Fruit fly (Drosophila melanogaster): ENCODE data around the gene CG13088.

The CG13088 gene

DNA sequence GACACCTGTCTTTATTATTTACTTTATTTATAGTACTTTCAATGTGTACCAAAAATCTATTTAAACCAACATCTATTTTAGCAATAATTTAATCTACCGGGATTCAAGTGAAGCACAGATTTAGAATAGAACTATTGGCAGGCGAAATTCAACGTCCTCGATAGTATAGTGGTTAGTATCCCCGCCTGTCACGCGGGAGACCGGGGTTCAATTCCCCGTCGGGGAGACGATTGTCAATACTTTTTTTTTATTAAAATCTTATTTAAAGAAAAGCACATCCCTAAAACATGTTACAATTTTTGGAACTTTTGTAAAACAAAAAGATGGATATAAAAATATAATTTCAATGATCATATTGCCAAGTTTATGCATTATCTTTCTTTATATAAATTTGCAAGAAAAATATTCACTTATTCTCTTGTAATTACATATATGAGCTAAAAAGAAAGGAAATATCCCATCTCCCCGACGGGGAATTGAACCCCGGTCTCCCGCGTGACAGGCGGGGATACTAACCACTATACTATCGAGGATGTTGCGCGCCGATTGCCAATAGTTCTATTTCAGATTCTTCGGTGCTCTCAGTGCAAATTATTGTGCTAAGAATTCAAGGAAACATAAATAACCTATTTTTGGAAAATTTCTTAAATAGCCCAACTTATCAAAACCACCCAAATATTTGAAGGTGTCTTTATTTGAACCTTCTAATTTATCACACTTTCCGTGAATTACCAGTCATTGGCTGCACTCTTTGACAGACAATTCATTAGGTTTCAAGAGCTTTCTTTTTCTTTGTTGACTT, 7.0 kb upstream of the CG13088 start, which contains the start of gene CG43796:
TSS of gene CG43796 (plus strand) at position 752 of the 802 bp plus-strand sequence.
- TF ChIP-seq foxo (GFP tag; optimal IDR thresholded peaks at IDR 0.05): no peak
- no peak for TF ChIP-seq Rel (GFP tag; optimal IDR thresholded peaks at IDR 0.05)
- TF ChIP-seq Rel (tag; optimal IDR thresholded peaks at IDR 0.05): peak; percentile 50

DNA sequence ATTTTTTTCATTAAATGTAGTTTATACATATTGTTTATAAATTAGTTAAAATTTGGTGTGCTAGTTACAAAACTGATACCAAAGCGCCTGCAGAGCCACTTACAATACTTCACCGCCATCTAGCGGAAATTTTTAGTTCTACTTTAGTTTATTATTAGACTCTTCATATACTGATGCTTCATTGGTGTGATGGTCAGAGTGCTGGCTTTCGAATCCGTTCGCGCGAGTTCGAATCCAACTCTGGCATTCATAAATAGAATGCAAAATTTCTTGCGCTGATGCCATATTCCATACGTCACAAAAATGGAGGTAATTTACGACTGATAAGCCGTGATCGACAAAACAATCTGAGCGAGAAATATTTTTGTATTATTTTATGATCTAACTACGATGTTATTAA, 3.2 kb upstream of the CG13088 start:
- TF ChIP-seq Hnf4 (GFP tag; optimal IDR thresholded peaks at IDR 0.05) (peak; percentile 45), jim (GFP tag; optimal IDR thresholded peaks at IDR 0.05) (peak; percentile 2), OdsH (GFP tag; optimal IDR thresholded peaks at IDR 0.05) (peak; percentile 7), Rel (GFP tag; optimal IDR thresholded peaks at IDR 0.05) (no peak), Rel (tag; optimal IDR thresholded peaks at IDR 0.05) (no peak)

DNA sequence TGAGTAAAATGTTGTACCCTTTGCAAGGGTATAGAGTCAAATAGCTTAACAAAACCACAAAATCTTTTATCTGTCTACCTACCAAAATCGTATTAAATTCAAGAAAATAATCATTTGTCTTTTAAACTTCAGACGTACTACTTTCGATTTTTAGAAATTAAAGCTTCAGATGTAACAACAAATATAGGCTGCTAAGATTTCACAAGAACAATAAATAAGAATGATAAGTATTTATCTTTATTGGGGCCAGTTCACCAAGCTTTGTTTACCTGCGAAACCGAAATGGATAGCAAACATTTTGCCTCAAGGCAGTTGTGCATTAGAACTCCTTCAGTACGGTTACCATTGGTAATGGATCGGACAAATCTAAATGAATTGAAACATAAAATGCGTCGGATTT, 1.7 kb downstream of the CG13088 start, which contains the start of gene CG43400:
TSS of gene CG43400 (plus strand) at position 301 of the 400 bp plus-strand sequence.
- TF ChIP-seq br (GFP tag; optimal IDR thresholded peaks at IDR 0.05): no peak

DNA sequence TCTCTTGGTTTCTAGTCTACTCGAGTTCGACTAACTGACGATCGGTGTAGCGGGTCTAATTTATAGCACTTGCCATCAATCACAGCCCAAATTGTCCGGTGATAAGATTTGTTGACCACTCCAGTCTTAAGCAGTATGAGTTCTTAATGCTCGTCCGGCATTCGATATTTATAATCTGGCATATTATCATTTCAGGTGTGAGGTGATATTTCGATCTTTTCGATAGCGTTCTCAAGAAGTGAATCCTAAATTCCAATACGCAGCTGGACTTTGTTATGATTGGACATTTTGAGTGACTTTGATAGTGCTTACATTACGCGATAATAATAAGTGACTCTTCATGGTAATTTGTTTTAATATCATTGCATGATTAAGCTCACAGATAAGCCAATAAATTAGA, 7.5 kb downstream of the CG13088 start, which contains the start of gene Bace:
TSS of gene Bace (minus strand) at position 39 of the 400 bp plus-strand sequence.
- TF ChIP-seq OdsH (GFP tag; optimal IDR thresholded peaks at IDR 0.05) (no peak), usp (GFP tag; optimal IDR thresholded peaks at IDR 0.05) (no peak), Dif (GFP tag; optimal IDR thresholded peaks at IDR 0.05; ENCODE audit: partially characterized antibody) (no peak), brk (GFP tag; optimal IDR thresholded peaks at IDR 0.05) (no peak), HLH106 (tag; optimal IDR thresholded peaks at IDR 0.05) (no peak), CG9705 (GFP tag; optimal IDR thresholded peaks at IDR 0.05) (no peak), Jra (GFP tag; optimal IDR thresholded peaks at IDR 0.05) (no peak), woc (GFP tag; optimal IDR thresholded peaks at IDR 0.05) (no peak), N (GFP tag; optimal IDR thresholded peaks at IDR 0.05) (no peak), sage (GFP tag; optimal IDR thresholded peaks at IDR 0.05) (no peak), Abd-B (GFP tag; optimal IDR thresholded peaks at IDR 0.05) (no peak), Vsx2 (GFP tag; optimal IDR thresholded peaks at IDR 0.05; ENCODE audit: partially characterized antibody) (no peak), tai (GFP tag; optimal IDR thresholded peaks at IDR 0.05) (no peak), Rel (GFP tag; optimal IDR thresholded peaks at IDR 0.05) (no peak), Rel (tag; optimal IDR thresholded peaks at IDR 0.05) (no peak)

- no peak for TF ChIP-seq dmrt93B (GFP tag; optimal IDR thresholded peaks at IDR 0.05)
- TF ChIP-seq lola (GFP tag; optimal IDR thresholded peaks at IDR 0.05): no peak
- no peak for TF ChIP-seq Myc (optimal IDR thresholded peaks at IDR 0.05)
- no peak for TF ChIP-seq rgr (GFP tag; optimal IDR thresholded peaks at IDR 0.05)
- TF ChIP-seq N (GFP tag; optimal IDR thresholded peaks at IDR 0.05): no peak
- no peak for TF ChIP-seq woc (GFP tag; optimal IDR thresholded peaks at IDR 0.05)
- TF ChIP-seq Hr78 (GFP tag; optimal IDR thresholded peaks at IDR 0.05): no peak
- no peak for TF ChIP-seq CG9705 (GFP tag; optimal IDR thresholded peaks at IDR 0.05)
- no peak for TF ChIP-seq Hnf4 (GFP tag; optimal IDR thresholded peaks at IDR 0.05)
- no peak for TF ChIP-seq fru (GFP tag; optimal IDR thresholded peaks at IDR 0.05)
- TF ChIP-seq GATAd (GFP tag; optimal IDR thresholded peaks at IDR 0.05): no peak
Observed at dm6 chr2L:8506729-8507128, 17.9 kb downstream of the CG13088 start, which contains the start of gene Dh31. Gene Dh31 (minus strand): TSS chr2L:8506845.

DNA sequence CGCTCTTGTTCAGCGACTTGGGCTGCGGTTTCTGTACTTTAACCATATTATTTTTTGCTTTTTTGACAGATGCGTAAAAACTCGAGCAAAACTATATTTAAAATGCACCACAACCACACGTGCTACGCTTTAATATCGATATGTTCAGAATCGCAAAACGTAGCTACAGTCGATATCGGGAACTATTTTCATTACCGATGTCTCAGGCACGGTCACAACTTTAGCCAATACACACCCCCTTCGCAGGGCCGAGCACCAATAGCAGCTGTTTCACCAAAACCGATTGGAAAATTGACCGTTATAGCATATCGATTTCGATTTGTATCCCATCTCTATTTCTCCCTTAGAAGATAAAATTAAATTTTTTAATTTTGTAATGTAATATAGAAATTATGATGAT, 22.9 kb downstream of the CG13088 start, which contains the start of gene CG13096:
TSS of gene CG13096 (minus strand) at position 144 of the 400 bp plus-strand sequence.
- TF ChIP-seq fru (GFP tag; optimal IDR thresholded peaks at IDR 0.05) (no peak), sv (GFP tag; optimal IDR thresholded peaks at IDR 0.05) (peak; percentile 7), Myc (optimal IDR thresholded peaks at IDR 0.05) (peak; percentile 74)

- peak; percentile 90 for TF ChIP-seq Jra (GFP tag; optimal IDR thresholded peaks at IDR 0.05)
- peak; percentile 65 to 93 for TF ChIP-seq foxo (GFP tag; optimal IDR thresholded peaks at IDR 0.05)
- TF ChIP-seq lola (GFP tag; optimal IDR thresholded peaks at IDR 0.05): no peak
- no peak for TF ChIP-seq Dfd (GFP tag; optimal IDR thresholded peaks at IDR 0.05)
- TF ChIP-seq fru (GFP tag; optimal IDR thresholded peaks at IDR 0.05): peak; percentile 86
- TF ChIP-seq Abd-B (GFP tag; optimal IDR thresholded peaks at IDR 0.05): no peak
- peak; percentile 78 for TF ChIP-seq sv (GFP tag; optimal IDR thresholded peaks at IDR 0.05)
- no peak for TF ChIP-seq CrebA (GFP tag; optimal IDR thresholded peaks at IDR 0.05; ENCODE audit: borderline replicate concordance)
- peak; percentile 93 for TF ChIP-seq Hnf4 (GFP tag; optimal IDR thresholded peaks at IDR 0.05)
- TF ChIP-seq woc (GFP tag; optimal IDR thresholded peaks at IDR 0.05): no peak
- no peak for TF ChIP-seq Sp1 (GFP tag; optimal IDR thresholded peaks at IDR 0.05)
- no peak for TF ChIP-seq dmrt93B (GFP tag; optimal IDR thresholded peaks at IDR 0.05)
- peak; percentile 93 for TF ChIP-seq h (GFP tag; optimal IDR thresholded peaks at IDR 0.05)
- TF ChIP-seq CG9705 (GFP tag; optimal IDR thresholded peaks at IDR 0.05): peak; percentile 79
- peak; percentile 88 for TF ChIP-seq HLH106 (tag; optimal IDR thresholded peaks at IDR 0.05)
- no peak for TF ChIP-seq sage (GFP tag; optimal IDR thresholded peaks at IDR 0.05)
- no peak for TF ChIP-seq Vsx2 (GFP tag; optimal IDR thresholded peaks at IDR 0.05; ENCODE audit: partially characterized antibody)
- no peak for TF ChIP-seq jim (GFP tag; optimal IDR thresholded peaks at IDR 0.05)
- peak; percentile 80 for TF ChIP-seq psq (GFP tag; optimal IDR thresholded peaks at IDR 0.05)
- TF ChIP-seq N (GFP tag; optimal IDR thresholded peaks at IDR 0.05): no peak
- TF ChIP-seq Hr78 (GFP tag; optimal IDR thresholded peaks at IDR 0.05): no peak
- TF ChIP-seq OdsH (GFP tag; optimal IDR thresholded peaks at IDR 0.05): peak; percentile 85
- TF ChIP-seq CG32264 (GFP tag; optimal IDR thresholded peaks at IDR 0.05): peak; percentile 66
- TF ChIP-seq Mio (GFP tag; optimal IDR thresholded peaks at IDR 0.05): peak; percentile 20
- peak; percentile 89 for TF ChIP-seq br (GFP tag; optimal IDR thresholded peaks at IDR 0.05)
- no peak for TF ChIP-seq usp (GFP tag; optimal IDR thresholded peaks at IDR 0.05)
Observed at dm6 chr2L:8514748-8515147, 26.0 kb downstream of the CG13088 start, which contains the start of the genes CG13097 and PIG-U. Gene CG13097 (minus strand): TSS chr2L:8514868. Gene PIG-U (plus strand): TSS chr2L:8515096.
